Fruit fly (Drosophila melanogaster) whole organism, embryonic: ENCODE results near the gene Bili.

Source experiments
- CG11504 ChIP-seq: fragments of 200-800 bp; sonication (Bioruptor generic); optimal IDR thresholded peaks from 3 replicates; lab custom pipeline; 2019; ENCODE audit warnings: missing biosample characterization, mild to moderate bottlenecking, missing genetic modification characterization, moderate library complexity
- CG11723 ChIP-seq: fragments of 200-800 bp; sonication (Bioruptor generic); optimal IDR thresholded peaks from 2 replicates; lab custom pipeline; 2017; ENCODE audit warnings: missing biosample characterization, mild to moderate bottlenecking, missing genetic modification characterization
- CG12299 ChIP-seq: fragments of 200-800 bp; sonication (Bioruptor generic); optimal IDR thresholded peaks from 2 replicates; lab custom pipeline; 2018; ENCODE audit warnings: missing biosample characterization, mild to moderate bottlenecking, missing genetic modification characterization
- CG12659 ChIP-seq: fragments of 200-800 bp; sonication (Bioruptor generic); optimal IDR thresholded peaks from 3 replicates; lab custom pipeline; 2017; ENCODE audit warnings: mild to moderate bottlenecking, missing biosample characterization, missing genetic modification reagents, missing genetic modification characterization
- CG13123 ChIP-seq: fragments of 200-800 bp; sonication (Bioruptor generic); optimal IDR thresholded peaks from 2 replicates; lab custom pipeline; 2016; ENCODE audit warnings: missing biosample characterization, missing genetic modification characterization
- CG14667 ChIP-seq: fragments of 200-800 bp; sonication (Bioruptor generic); IDR thresholded peaks from 2 replicates; pipeline ENCODE4 v1.3.6; 2022; ENCODE audit warnings: missing biosample characterization, missing genetic modification characterization
- CG14710 ChIP-seq: fragments of 200-800 bp; sonication (Bioruptor generic); optimal IDR thresholded peaks from 3 replicates; lab custom pipeline; 2019; ENCODE audit warnings: missing biosample characterization, mild to moderate bottlenecking, missing genetic modification characterization, moderate library complexity
- CG1529 ChIP-seq: fragments of 200-800 bp; sonication (Bioruptor generic); optimal IDR thresholded peaks from 3 replicates; lab custom pipeline; 2018; ENCODE audit warnings: missing biosample characterization, missing genetic modification characterization
- CG17186 ChIP-seq: fragments of 200-800 bp; sonication (Bioruptor generic); optimal IDR thresholded peaks from 3 replicates; lab custom pipeline; 2017; ENCODE audit warnings: missing biosample characterization, missing genetic modification reagents, missing genetic modification characterization
- CG17568 ChIP-seq: fragments of 200-800 bp; sonication (Bioruptor generic); optimal IDR thresholded peaks from 2 replicates; lab custom pipeline; 2018; ENCODE audit warnings: missing biosample characterization, mild to moderate bottlenecking, missing genetic modification characterization, moderate library complexity
- CG18764 ChIP-seq: fragments of 200-800 bp; sonication (Bioruptor generic); optimal IDR thresholded peaks from 3 replicates; lab custom pipeline; 2016; ENCODE audit warnings: missing biosample characterization, missing genetic modification characterization
- CG3281 ChIP-seq: fragments of 200-800 bp; sonication (Bioruptor generic); optimal IDR thresholded peaks from 3 replicates; lab custom pipeline; 2017; ENCODE audit warnings: missing biosample characterization, mild to moderate bottlenecking, missing genetic modification characterization
- CG3838 ChIP-seq: fragments of 200-800 bp; sonication (Bioruptor generic); optimal IDR thresholded peaks from 3 replicates; lab custom pipeline; 2016; ENCODE audit warnings: missing biosample characterization, missing genetic modification characterization
- CG4282 ChIP-seq: fragments of 200-800 bp; sonication (Bioruptor generic); optimal IDR thresholded peaks from 2 replicates; lab custom pipeline; 2016; ENCODE audit warnings: missing biosample characterization, missing genetic modification characterization
- CG6272 ChIP-seq: fragments of 200-800 bp; sonication (Bioruptor generic); IDR thresholded peaks from 2 replicates; pipeline ENCODE4 v1.3.6; 2022; ENCODE audit warnings: missing biosample characterization, missing genetic modification characterization
- CG9215 ChIP-seq: fragments of 200-800 bp; sonication (Bioruptor generic); IDR thresholded peaks from 2 replicates; pipeline ENCODE4 v1.3.6; 2022; ENCODE audit warnings: missing biosample characterization, missing genetic modification characterization
- D ChIP-seq, 2 experiments: fragments of 200-800 bp in 1 of 2; fragments of >200 bp in 1 of 2; sonication (Bioruptor generic) in 1 of 2; optimal IDR thresholded peaks; 2 replicates in 1 of 2; 3 replicates in 1 of 2; lab custom pipeline; 2017; ENCODE audit warnings: mild to moderate bottlenecking in 1 of 2, missing biosample characterization in 1 of 2, missing genetic modification characterization in 1 of 2, missing genetic modification reagents in 1 of 2
- Dbx ChIP-seq: fragments of 200-800 bp; sonication (Bioruptor generic); IDR thresholded peaks from 3 replicates; pipeline ENCODE4 v1.3.6; 2022; ENCODE audit warnings: missing biosample characterization, missing genetic modification characterization
- ERR ChIP-seq: fragments of 200-800 bp; sonication (Bioruptor generic); optimal IDR thresholded peaks from 2 replicates; lab custom pipeline; 2016; ENCODE audit warnings: missing biosample characterization, missing genetic modification characterization
- Ets65A ChIP-seq: fragments of 200-800 bp; sonication (Bioruptor generic); peaks from one replicate; lab custom pipeline; 2016; ENCODE audit warnings: missing biosample characterization, missing genetic modification characterization
- Ets97D ChIP-seq: fragments of 200-800 bp; sonication (Bioruptor generic); optimal IDR thresholded peaks from 3 replicates; lab custom pipeline; 2016; ENCODE audit warnings: missing biosample characterization, missing genetic modification characterization
- GATAe ChIP-seq: fragments of 200-800 bp; sonication (Bioruptor generic); conservative IDR thresholded peaks from 2 replicates; pipeline ENCODE4 v1.3.6; 2022; ENCODE audit warnings: missing biosample characterization, missing genetic modification characterization
- HHEX ChIP-seq: fragments of 200-800 bp; sonication (Bioruptor generic); optimal IDR thresholded peaks from 3 replicates; lab custom pipeline; 2017; ENCODE audit warnings: missing biosample characterization, mild to moderate bottlenecking, missing genetic modification characterization, missing genetic modification reagents
- Kr ChIP-seq: fragments of 200-800 bp; sonication (Bioruptor generic); optimal IDR thresholded peaks from 2 replicates; lab custom pipeline; 2017; ENCODE audit warnings: missing biosample characterization, mild to moderate bottlenecking, missing genetic modification characterization
- PHDP ChIP-seq: fragments of 200-800 bp; sonication (Bioruptor generic); optimal IDR thresholded peaks from 3 replicates; lab custom pipeline; 2018; ENCODE audit warnings: missing biosample characterization, mild to moderate bottlenecking, missing genetic modification characterization, moderate library complexity
- TFAM ChIP-seq: fragments of 200-800 bp; sonication (Bioruptor generic); optimal IDR thresholded peaks from 2 replicates; lab custom pipeline; 2017; ENCODE audit warnings: missing biosample characterization, missing genetic modification characterization, inconsistent platforms
- Usf ChIP-seq: fragments of 200-800 bp; sonication (Bioruptor generic); optimal IDR thresholded peaks from 2 replicates; lab custom pipeline; 2017; ENCODE audit warnings: missing genotype, missing biosample characterization, missing genetic modification characterization
- Vsx1 ChIP-seq: fragments of 200-800 bp; sonication (Bioruptor generic); optimal IDR thresholded peaks from 2 replicates; lab custom pipeline; 2017; ENCODE audit warnings: missing biosample characterization, mild to moderate bottlenecking, missing genetic modification characterization, missing genetic modification reagents
- ac ChIP-seq: fragments of 200-800 bp; sonication (Bioruptor generic); optimal IDR thresholded peaks from 3 replicates; lab custom pipeline; 2017; ENCODE audit warnings: missing biosample characterization, mild to moderate bottlenecking, missing genetic modification characterization
- al ChIP-seq: fragments of 200-800 bp; sonication (Bioruptor generic); IDR thresholded peaks from 2 replicates; pipeline ENCODE4 v1.3.6; 2022; ENCODE audit warnings: missing biosample characterization, missing genetic modification characterization
- bbx ChIP-seq: fragments of 200-800 bp; sonication (Bioruptor generic); IDR thresholded peaks from 2 replicates; pipeline ENCODE4 v1.3.6; 2022; ENCODE audit warnings: missing biosample characterization, missing genetic modification characterization; ENCODE audit not compliant: partially characterized antibody
- da ChIP-seq: fragments of 200-800 bp; sonication (Bioruptor generic); optimal IDR thresholded peaks from 2 replicates; lab custom pipeline; 2016; ENCODE audit warnings: missing biosample characterization, missing genetic modification characterization
- disco-r ChIP-seq: fragments of 200-800 bp; sonication (Bioruptor generic); optimal IDR thresholded peaks from 2 replicates; lab custom pipeline; 2016; ENCODE audit warnings: missing biosample characterization, missing genetic modification characterization
- esg ChIP-seq: fragments of 200-800 bp; sonication (Bioruptor generic); conservative IDR thresholded peaks from 2 replicates; pipeline ENCODE4 v1.3.6; 2022; ENCODE audit warnings: missing biosample characterization, missing genetic modification characterization
- eyg ChIP-seq: fragments of 200-800 bp; sonication (Bioruptor generic); optimal IDR thresholded peaks from 3 replicates; lab custom pipeline; 2016; ENCODE audit warnings: missing biosample characterization, missing genetic modification characterization
- ftz-f1 ChIP-seq: fragments of 200-800 bp; sonication (Bioruptor generic); optimal IDR thresholded peaks from 2 replicates; lab custom pipeline; 2016; ENCODE audit warnings: missing biosample characterization, missing genetic modification characterization
- gfzf ChIP-seq: fragments of 200-800 bp; sonication (Bioruptor generic); optimal IDR thresholded peaks from 2 replicates; lab custom pipeline; 2016; ENCODE audit warnings: missing biosample characterization, mild to moderate bottlenecking, missing genetic modification characterization, moderate library complexity
- grau ChIP-seq: fragments of 200-800 bp; optimal IDR thresholded peaks from 3 replicates; lab custom pipeline; 2019; ENCODE audit warnings: missing biosample characterization, mild to moderate bottlenecking, missing genetic modification characterization, moderate library complexity
- hb ChIP-seq: fragments of 200-800 bp; sonication (Bioruptor generic); IDR thresholded peaks from 3 replicates; pipeline ENCODE4 v1.3.6; 2022; ENCODE audit warnings: missing biosample characterization, missing genetic modification characterization; ENCODE audit not compliant: partially characterized antibody
- jumu ChIP-seq: fragments of 200-800 bp; sonication (Bioruptor generic); optimal IDR thresholded peaks from 3 replicates; lab custom pipeline; 2016; ENCODE audit warnings: missing biosample characterization, missing genetic modification characterization
- lmd ChIP-seq: fragments of 200-800 bp; sonication (Bioruptor generic); IDR thresholded peaks from 2 replicates; pipeline ENCODE4 v1.3.6; 2022; ENCODE audit warnings: missing biosample characterization, missing genetic modification characterization
- maf-S ChIP-seq: fragments of 200-800 bp; sonication (Bioruptor generic); optimal IDR thresholded peaks from 2 replicates; lab custom pipeline; 2016; ENCODE audit warnings: missing biosample characterization, missing genetic modification characterization
- peb ChIP-seq: fragments of 200-800 bp; sonication (Bioruptor generic); IDR thresholded peaks from 2 replicates; pipeline ENCODE4 v1.3.6; 2022; ENCODE audit warnings: missing biosample characterization, missing genetic modification characterization
- seq ChIP-seq: fragments of 200-800 bp; sonication (Bioruptor generic); IDR thresholded peaks from 2 replicates; pipeline ENCODE4 v1.3.6; 2022; ENCODE audit warnings: missing biosample characterization, missing genetic modification characterization
- slou ChIP-seq: fragments of 200-800 bp; sonication (Bioruptor generic); optimal IDR thresholded peaks from 3 replicates; lab custom pipeline; 2016; ENCODE audit warnings: missing biosample characterization, missing genetic modification characterization
- tap ChIP-seq: fragments of 200-800 bp; optimal IDR thresholded peaks from 3 replicates; lab custom pipeline; 2019; ENCODE audit warnings: missing biosample characterization, mild to moderate bottlenecking, missing genetic modification characterization, moderate library complexity
- trem ChIP-seq: fragments of 200-800 bp; optimal IDR thresholded peaks from 3 replicates; lab custom pipeline; 2019; ENCODE audit warnings: missing biosample characterization, mild to moderate bottlenecking, missing genetic modification characterization, moderate library complexity

Gene Bili

dm6 chr3R:25167407-25168191, 36.5 kb downstream of the Bili start (continued):
- TF ChIP-seq CG18764 (no peak), CG4282 (GFP tag; lab: Kevin White, UChicago) (no peak), ftz-f1 (no peak), CG12299 (tag; lab: Kevin White, UChicago) (no peak), eyg (GFP tag; lab: Kevin White, UChicago) (no peak), seq (GFP tag; lab: Robert Waterston, UW) (no peak), grau (tag; lab: Kevin White, UChicago) (peak; percentile 26), CG1529 (GFP tag; lab: Kevin White, UChicago) (no peak), D (optimal IDR thresholded peaks at IDR 0.05; lab: Kevin White, UChicago) (no peak), D (GFP tag; optimal IDR thresholded peaks at IDR 0.05; lab: Kevin White, UChicago) (no peak), CG11504 (tag; lab: Kevin White, UChicago) (peak; percentile 36), CG13123 (GFP tag; lab: Kevin White, UChicago) (no peak), CG12659 (GFP tag; lab: Kevin White, UChicago) (peak; percentile 16)

dm6 chr3R:25168259-25168972, 37.3 kb downstream of the Bili start:
- 0 out of 3 replicates have a peak, but pooled peaks have one; percentile 33 for TF ChIP-seq Dbx
- no peak for TF ChIP-seq Kr (GFP tag; lab: Kevin White, UChicago)
- TF ChIP-seq CG14710 (tag; lab: Kevin White, UChicago) = peak; percentile 30
- peak; percentile 50 for TF ChIP-seq lmd (GFP tag; lab: Robert Waterston, UW)
- peak; percentile 8 for TF ChIP-seq maf-S (GFP tag; lab: Kevin White, UChicago)
- TF ChIP-seq ac (GFP tag; lab: Kevin White, UChicago) = no peak
- peak; percentile 13 for TF ChIP-seq Ets65A (GFP tag; lab: Kevin White, UChicago)
- TF ChIP-seq da (GFP tag; lab: Kevin White, UChicago) = no peak
- no peak for TF ChIP-seq Usf (GFP tag; lab: Kevin White, UChicago)
- peak; percentile 50 for TF ChIP-seq CG9215 (GFP tag; lab: Robert Waterston, UW)
- no peak for TF ChIP-seq CG4282 (GFP tag; lab: Kevin White, UChicago)
- TF ChIP-seq TFAM = no peak
- 0 out of 2 replicates have a peak, but pooled peaks have one; percentile 5 for TF ChIP-seq CG14667
- TF ChIP-seq CG3281 (GFP tag; lab: Kevin White, UChicago) = peak; percentile 52
- TF ChIP-seq esg (GFP tag; lab: Robert Waterston, UW) = peak; percentile 51
- TF ChIP-seq HHEX (GFP tag; lab: Kevin White, UChicago) = peak; percentile 49
- TF ChIP-seq gfzf (GFP tag; lab: Kevin White, UChicago) = no peak
- TF ChIP-seq disco-r (GFP tag; lab: Kevin White, UChicago) = no peak
- no peak for TF ChIP-seq Vsx1
- TF ChIP-seq CG17186 (GFP tag; lab: Kevin White, UChicago) = no peak
- TF ChIP-seq CG3838 (GFP tag; lab: Kevin White, UChicago) = no peak
- 0 out of 2 replicates have a peak, but pooled peaks have one; percentile 4 for TF ChIP-seq al (GFP tag; lab: Robert Waterston, UW)
- TF ChIP-seq slou (GFP tag; lab: Kevin White, UChicago) = no peak
- TF ChIP-seq CG6272 = 0 out of 2 replicates have a peak, but pooled peaks have one; percentile 18
- TF ChIP-seq ERR = no peak
- TF ChIP-seq tap (tag; lab: Kevin White, UChicago) = peak; percentile 25
- TF ChIP-seq PHDP (tag; lab: Kevin White, UChicago) = peak; percentile 26
- TF ChIP-seq hb (GFP tag; lab: Robert Waterston, UW) = no peak
- TF ChIP-seq bbx (GFP tag; lab: Robert Waterston, UW) = no peak
- TF ChIP-seq CG11723 (GFP tag; lab: Kevin White, UChicago) = no peak
- no peak for TF ChIP-seq trem (tag; lab: Kevin White, UChicago)
- TF ChIP-seq jumu (GFP tag; lab: Kevin White, UChicago) = peak; percentile 10
- TF ChIP-seq peb (GFP tag; lab: Robert Waterston, UW) = no peak
- TF ChIP-seq GATAe (GFP tag; lab: Robert Waterston, UW) = no peak
- no peak for TF ChIP-seq CG17568 (GFP tag; lab: Kevin White, UChicago)
- no peak for TF ChIP-seq Ets97D (GFP tag; lab: Kevin White, UChicago)
